Fruit fly (Drosophila melanogaster) whole organism, embryonic: ENCODE measurements around the gene CG32801.
A peak's percentile ranks its signal among the peaks of the same experiment; 100 is the strongest.

Experiments
- Antp ChIP-seq: fragments of 200-800 bp; sonication (Bioruptor generic); optimal IDR thresholded peaks from 3 replicates; lab custom pipeline; 2016; ENCODE audit warnings: missing biosample characterization, missing genetic modification characterization
- Asciz ChIP-seq: fragments of 200-800 bp; sonication (Bioruptor generic); optimal IDR thresholded peaks from 2 replicates; lab custom pipeline; 2017; ENCODE audit warnings: missing biosample characterization, mild to moderate bottlenecking, missing genetic modification characterization, missing genetic modification reagents
- CG10147 ChIP-seq: fragments of 200-800 bp; sonication (Bioruptor generic); optimal IDR thresholded peaks from 2 replicates; lab custom pipeline; 2019; ENCODE audit warnings: missing biosample characterization, mild to moderate bottlenecking, missing genetic modification characterization, moderate library complexity
- CG10462 ChIP-seq: fragments of 200-800 bp; sonication (Bioruptor generic); optimal IDR thresholded peaks from 2 replicates; lab custom pipeline; 2016; ENCODE audit warnings: missing biosample characterization, missing genetic modification characterization
- CG11398 ChIP-seq: fragments of 200-800 bp; sonication (Bioruptor generic); optimal IDR thresholded peaks from 2 replicates; lab custom pipeline; 2016; ENCODE audit warnings: missing biosample characterization, missing genetic modification characterization
- CG11456 ChIP-seq: fragments of 200-800 bp; sonication (Bioruptor generic); IDR thresholded peaks from 3 replicates; pipeline ENCODE4 v1.3.6; 2022; ENCODE audit warnings: missing biosample characterization, missing genetic modification characterization
- CG11723 ChIP-seq: fragments of 200-800 bp; sonication (Bioruptor generic); optimal IDR thresholded peaks from 2 replicates; lab custom pipeline; 2017; ENCODE audit warnings: missing biosample characterization, mild to moderate bottlenecking, missing genetic modification characterization
- CG12769 ChIP-seq: fragments of 200-800 bp; sonication (Bioruptor generic); optimal IDR thresholded peaks from 2 replicates; lab custom pipeline; 2019; ENCODE audit warnings: missing biosample characterization, mild to moderate bottlenecking, missing genetic modification characterization, moderate library complexity
- CG13296 ChIP-seq: fragments of 200-800 bp; sonication (Bioruptor generic); optimal IDR thresholded peaks from 3 replicates; lab custom pipeline; 2018; ENCODE audit warnings: missing biosample characterization, mild to moderate bottlenecking, missing genetic modification characterization
- CG13775 ChIP-seq: fragments of 200-800 bp; sonication (Bioruptor generic); optimal IDR thresholded peaks from 3 replicates; lab custom pipeline; 2017; ENCODE audit warnings: missing biosample characterization, mild to moderate bottlenecking, missing genetic modification characterization
- CG14014 ChIP-seq: fragments of 200-800 bp; sonication (Bioruptor generic); IDR thresholded peaks from 2 replicates; pipeline ENCODE4 v1.3.6; 2022; ENCODE audit warnings: missing biosample characterization, missing genetic modification characterization
- CG15073 ChIP-seq: fragments of 200-800 bp; sonication (Bioruptor generic); optimal IDR thresholded peaks from 2 replicates; lab custom pipeline; 2016; ENCODE audit warnings: missing biosample characterization, missing genetic modification characterization
- CG17912 ChIP-seq: fragments of 200-800 bp; sonication (Bioruptor generic); optimal IDR thresholded peaks from 2 replicates; lab custom pipeline; 2018; ENCODE audit warnings: missing biosample characterization, mild to moderate bottlenecking, missing genetic modification characterization
- CG2116 ChIP-seq: fragments of 200-800 bp; sonication (Bioruptor generic); optimal IDR thresholded peaks from 3 replicates; lab custom pipeline; 2018; ENCODE audit warnings: missing biosample characterization, mild to moderate bottlenecking, missing genetic modification characterization
- CG2202 ChIP-seq: fragments of 200-800 bp; sonication (Bioruptor generic); optimal IDR thresholded peaks from 2 replicates; lab custom pipeline; 2018; ENCODE audit warnings: missing biosample characterization, mild to moderate bottlenecking, missing genetic modification characterization
- CG30403 ChIP-seq: fragments of 200-800 bp; sonication (Bioruptor generic); optimal IDR thresholded peaks from 3 replicates; lab custom pipeline; 2016; ENCODE audit warnings: missing biosample characterization, missing genetic modification characterization
- CG3407 ChIP-seq: fragments of 200-800 bp; sonication (Bioruptor generic); optimal IDR thresholded peaks from 2 replicates; lab custom pipeline; 2018; ENCODE audit warnings: missing biosample characterization, mild to moderate bottlenecking, missing genetic modification characterization
- CG43689 ChIP-seq: fragments of 200-800 bp; sonication (Bioruptor generic); IDR thresholded peaks from 2 replicates; pipeline ENCODE4 v1.3.6; 2022; ENCODE audit warnings: missing biosample characterization, missing genetic modification characterization
- CG4617 ChIP-seq: fragments of 200-800 bp; sonication (Bioruptor generic); optimal IDR thresholded peaks from 3 replicates; lab custom pipeline; 2016; ENCODE audit warnings: missing biosample characterization, missing genetic modification characterization, borderline replicate concordance
- CG6765 ChIP-seq: fragments of 200-800 bp; sonication (Bioruptor generic); optimal IDR thresholded peaks from 3 replicates; lab custom pipeline; 2017; ENCODE audit warnings: missing biosample characterization, mild to moderate bottlenecking, missing genetic modification characterization
- CG7357 ChIP-seq: fragments of 200-800 bp; sonication (Bioruptor generic); IDR thresholded peaks from 3 replicates; pipeline ENCODE4 v1.3.6; 2022; ENCODE audit warnings: missing biosample characterization, missing genetic modification characterization
- CG9876 ChIP-seq: fragments of 200-800 bp; sonication (Bioruptor generic); optimal IDR thresholded peaks from 2 replicates; lab custom pipeline; 2016; ENCODE audit warnings: missing biosample characterization, missing genetic modification characterization
- HLH3B ChIP-seq: fragments of 200-800 bp; sonication (Bioruptor generic); IDR thresholded peaks from 2 replicates; pipeline ENCODE4 v1.3.6; 2022; ENCODE audit warnings: missing biosample characterization, missing genetic modification characterization
- Hand ChIP-seq: fragments of 200-800 bp; sonication (Bioruptor generic); optimal IDR thresholded peaks from 2 replicates; lab custom pipeline; 2017; ENCODE audit warnings: mild to moderate bottlenecking, missing biosample characterization, missing genetic modification reagents, missing genetic modification characterization
- HmgD ChIP-seq: fragments of 200-800 bp; sonication (Bioruptor generic); optimal IDR thresholded peaks from 3 replicates; lab custom pipeline; 2016; ENCODE audit warnings: missing biosample characterization, missing genetic modification characterization
- HmgZ ChIP-seq: fragments of 200-800 bp; sonication (Bioruptor generic); optimal IDR thresholded peaks from 2 replicates; lab custom pipeline; 2018; ENCODE audit warnings: missing biosample characterization, mild to moderate bottlenecking, missing genetic modification characterization
- Hmx ChIP-seq: fragments of 200-800 bp; sonication (Bioruptor generic); optimal IDR thresholded peaks from 2 replicates; lab custom pipeline; 2016; ENCODE audit warnings: missing biosample characterization, missing genetic modification characterization
- Max ChIP-seq: fragments of 200-800 bp; sonication (Bioruptor generic); optimal IDR thresholded peaks from 2 replicates; lab custom pipeline; 2016; ENCODE audit warnings: missing biosample characterization, mild to moderate bottlenecking, missing genetic modification characterization
- Myb ChIP-seq: fragments of 200-800 bp; sonication (Bioruptor generic); optimal IDR thresholded peaks from 2 replicates; lab custom pipeline; 2016; ENCODE audit warnings: missing biosample characterization, missing genetic modification characterization
- Pdp1 ChIP-seq, 2 experiments: fragments of 200-800 bp; sonication (Bioruptor generic); optimal IDR thresholded peaks; 3 replicates each; lab custom pipeline; 2016; ENCODE audit warnings: missing biosample characterization in 2 of 2, missing genetic modification characterization in 2 of 2, mild to moderate bottlenecking in 1 of 2, moderate library complexity in 1 of 2
- Rx ChIP-seq: fragments of 200-800 bp; sonication (Bioruptor generic); IDR thresholded peaks from 2 replicates; pipeline ENCODE4 v1.3.6; 2022; ENCODE audit warnings: missing biosample characterization, missing genetic modification characterization
- Sox100B ChIP-seq: fragments of 200-800 bp; sonication (Bioruptor generic); optimal IDR thresholded peaks from 3 replicates; lab custom pipeline; 2018; ENCODE audit warnings: missing biosample characterization, mild to moderate bottlenecking, missing genetic modification characterization
- Stat92E ChIP-seq, 3 experiments: fragments of >200 bp in 2 of 3; fragments of 200-800 bp in 1 of 3; sonication (Bioruptor generic) in 1 of 3; optimal IDR thresholded peaks; 2 replicates each; lab custom pipeline; 2017 to 2019; ENCODE audit warnings: missing biosample characterization in 3 of 3, missing genetic modification characterization in 3 of 3, mild to moderate bottlenecking in 1 of 3, moderate library complexity in 1 of 3
- Xrp1 ChIP-seq: fragments of 200-800 bp; sonication (Bioruptor generic); IDR thresholded peaks from 2 replicates; pipeline ENCODE4 v1.3.6; 2022; ENCODE audit warnings: missing biosample characterization, missing genetic modification characterization
- bcd ChIP-seq: fragments of 200-800 bp; sonication (Bioruptor generic); optimal IDR thresholded peaks from 2 replicates; lab custom pipeline; 2017; ENCODE audit warnings: missing biosample characterization, mild to moderate bottlenecking, missing genetic modification characterization
- bowl ChIP-seq: fragments of 200-800 bp; sonication (Bioruptor generic); IDR thresholded peaks from 2 replicates; pipeline ENCODE4 v1.3.6; 2022; ENCODE audit warnings: missing biosample characterization, missing genetic modification characterization
- caup ChIP-seq: fragments of 200-800 bp; sonication (Bioruptor generic); optimal IDR thresholded peaks from 3 replicates; lab custom pipeline; 2017; ENCODE audit warnings: missing biosample characterization, mild to moderate bottlenecking, missing genetic modification characterization, moderate library complexity; ENCODE audit not compliant: severe bottlenecking
- cg ChIP-seq: fragments of 200-800 bp; sonication (Bioruptor generic); optimal IDR thresholded peaks from 3 replicates; lab custom pipeline; 2019; ENCODE audit warnings: missing biosample characterization, mild to moderate bottlenecking, missing genetic modification characterization, moderate library complexity
- chinmo ChIP-seq: fragments of 200-800 bp; sonication (Bioruptor generic); IDR thresholded peaks from 4 replicates; pipeline ENCODE4 v1.3.6; 2022; ENCODE audit warnings: missing biosample characterization, missing genetic modification characterization; ENCODE audit not compliant: partially characterized antibody
- fd102C ChIP-seq: fragments of 200-800 bp; sonication (Bioruptor generic); optimal IDR thresholded peaks from 2 replicates; lab custom pipeline; 2018; ENCODE audit warnings: missing biosample characterization, mild to moderate bottlenecking, missing genetic modification characterization, moderate library complexity
- fd64A ChIP-seq: fragments of 200-800 bp; sonication (Bioruptor generic); optimal IDR thresholded peaks from 3 replicates; lab custom pipeline; 2018; ENCODE audit warnings: missing biosample characterization, mild to moderate bottlenecking, missing genetic modification characterization
- gcm ChIP-seq: fragments of 200-800 bp; sonication (Bioruptor generic); optimal IDR thresholded peaks from 2 replicates; lab custom pipeline; 2019; ENCODE audit warnings: missing biosample characterization, mild to moderate bottlenecking, missing genetic modification characterization, moderate library complexity
- gro ChIP-seq: fragments of 200-800 bp; sonication (Bioruptor generic); optimal IDR thresholded peaks from 2 replicates; lab custom pipeline; 2016; ENCODE audit warnings: missing biosample characterization, missing genetic modification characterization
- hth ChIP-seq: fragments of >200 bp; optimal IDR thresholded peaks from 2 replicates; lab custom pipeline; 2017; ENCODE audit warnings: inconsistent platforms
- jigr1 ChIP-seq: fragments of 200-800 bp; sonication (Bioruptor generic); IDR thresholded peaks from 3 replicates; pipeline ENCODE4 v1.3.6; 2022; ENCODE audit warnings: missing biosample characterization, missing genetic modification characterization
- mam ChIP-seq: fragments of 200-800 bp; sonication (Bioruptor generic); optimal IDR thresholded peaks from 3 replicates; lab custom pipeline; 2016; ENCODE audit warnings: missing biosample characterization, missing genetic modification characterization
- nmo ChIP-seq: fragments of 200-800 bp; sonication (Bioruptor generic); optimal IDR thresholded peaks from 2 replicates; lab custom pipeline; 2018; ENCODE audit warnings: missing biosample characterization, mild to moderate bottlenecking, missing genetic modification characterization, moderate library complexity
- pfk ChIP-seq: fragments of 200-800 bp; sonication (Bioruptor generic); optimal IDR thresholded peaks from 2 replicates; lab custom pipeline; 2018; ENCODE audit warnings: missing biosample characterization, mild to moderate bottlenecking, missing genetic modification characterization, moderate library complexity
- pnt ChIP-seq: fragments of 200-800 bp; sonication (Bioruptor generic); optimal IDR thresholded peaks from 3 replicates; lab custom pipeline; 2016; ENCODE audit warnings: missing biosample characterization, missing genetic modification characterization
- sqz ChIP-seq: fragments of 200-800 bp; sonication (Bioruptor generic); optimal IDR thresholded peaks from 3 replicates; lab custom pipeline; 2018; ENCODE audit warnings: missing biosample characterization, mild to moderate bottlenecking, missing genetic modification characterization
- unc-4 ChIP-seq: fragments of 200-800 bp; sonication (Bioruptor generic); IDR thresholded peaks from 2 replicates; pipeline ENCODE4 v1.3.6; 2022; ENCODE audit warnings: missing biosample characterization, missing genetic modification characterization; ENCODE audit not compliant: partially characterized antibody

The CG32801 gene

dm6 chrX:1858867-1859266 is 44.1 kb downstream of the CG32801 start, which contains the start of gene Lamtor5 (continued):
- TF ChIP-seq CG4617 (GFP tag; lab: Kevin White, UChicago) (peak; percentile 21), CG11723 (GFP tag; lab: Kevin White, UChicago) (no peak), mam (GFP tag; lab: Kevin White, UChicago) (peak; percentile 43), CG2116 (GFP tag; lab: Kevin White, UChicago) (no peak), CG10147 (GFP tag; lab: Kevin White, UChicago) (no peak), CG13296 (GFP tag; lab: Kevin White, UChicago) (peak; percentile 41), Hmx (GFP tag; lab: Kevin White, UChicago) (no peak), CG13775 (GFP tag; lab: Kevin White, UChicago) (peak; percentile 45), CG2202 (no peak), CG7357 (no peak), Sox100B (GFP tag; lab: Kevin White, UChicago) (no peak), hth (lab: Kevin White, UChicago) (no peak), CG11456 (GFP tag; lab: Robert Waterston, UW) (0 out of 3 replicates have a peak, but pooled peaks have one; percentile 33), CG9876 (no peak), CG11398 (GFP tag; lab: Kevin White, UChicago) (no peak), Antp (GFP tag; lab: Kevin White, UChicago) (no peak), Hand (GFP tag; lab: Kevin White, UChicago) (peak; percentile 22), Xrp1 (peak; percentile 49; the same call in 1 of the 2 replicates), gcm (GFP tag; lab: Kevin White, UChicago) (no peak), jigr1 (no peak), CG17912 (GFP tag; lab: Kevin White, UChicago) (no peak), HmgD (no peak), sqz (GFP tag; lab: Kevin White, UChicago) (peak; percentile 13), CG15073 (GFP tag; lab: Kevin White, UChicago) (no peak), Stat92E (GFP tag; optimal IDR thresholded peaks at IDR 0.05; lab: Kevin White, UChicago) (peak in 1 of 3 experiments; percentile 15), gro (peak; percentile 23), bowl (GFP tag; lab: Robert Waterston, UW) (no peak), Myb (GFP tag; lab: Kevin White, UChicago) (peak; percentile 38), CG3407 (GFP tag; lab: Kevin White, UChicago) (no peak), CG14014 (peak; percentile 34; the same call in 1 of the 2 replicates), CG30403 (GFP tag; lab: Kevin White, UChicago) (peak; percentile 37), Asciz (GFP tag; lab: Kevin White, UChicago) (no peak), Pdp1 (GFP tag; optimal IDR thresholded peaks at IDR 0.05; lab: Kevin White, UChicago) (peak; percentile 41 to 49), pnt (no peak), bcd (GFP tag; lab: Kevin White, UChicago) (peak; percentile 48), nmo (GFP tag; lab: Kevin White, UChicago) (peak; percentile 34), cg (no peak), CG12769 (no peak), CG6765 (GFP tag; lab: Kevin White, UChicago) (no peak), unc-4 (no peak), pfk (GFP tag; lab: Kevin White, UChicago) (no peak), caup (GFP tag; lab: Kevin White, UChicago) (peak; percentile 36), chinmo (GFP tag; lab: Robert Waterston, UW) (no peak), CG43689 (no peak), Max (GFP tag; lab: Kevin White, UChicago) (peak; percentile 24), fd102C (GFP tag; lab: Kevin White, UChicago) (no peak), HmgZ (tag; lab: Kevin White, UChicago) (peak; percentile 6), fd64A (no peak), Rx (GFP tag; lab: Robert Waterston, UW) (no peak), CG10462 (GFP tag; lab: Kevin White, UChicago) (no peak), HLH3B (GFP tag; lab: Robert Waterston, UW) (no peak)
